Fruit fly (Drosophila melanogaster) whole organism, embryonic: ENCODE data around the gene CG34008.
A peak's percentile ranks its signal among the peaks of the same experiment; 100 is the strongest.

ENCODE experiments used
- Bgb ChIP-seq: fragments of 200-800 bp; sonication (Bioruptor generic); IDR thresholded peaks from 2 replicates; pipeline ENCODE4 v1.3.6; 2022; ENCODE audit warnings: missing biosample characterization, missing genetic modification characterization; ENCODE audit not compliant: partially characterized antibody
- CG10267 ChIP-seq: fragments of 200-800 bp; sonication (Bioruptor generic); optimal IDR thresholded peaks from 2 replicates; lab custom pipeline; 2018; ENCODE audit warnings: missing biosample characterization, mild to moderate bottlenecking, missing genetic modification characterization, moderate library complexity
- CG10654 ChIP-seq: fragments of 200-800 bp; sonication (Bioruptor generic); optimal IDR thresholded peaks from 2 replicates; lab custom pipeline; 2016; ENCODE audit warnings: missing biosample characterization, missing genetic modification characterization
- CG11398 ChIP-seq: fragments of 200-800 bp; sonication (Bioruptor generic); optimal IDR thresholded peaks from 2 replicates; lab custom pipeline; 2016; ENCODE audit warnings: missing biosample characterization, missing genetic modification characterization
- CG12942 ChIP-seq: fragments of 200-800 bp; sonication (Bioruptor generic); optimal IDR thresholded peaks from 3 replicates; lab custom pipeline; 2016; ENCODE audit warnings: missing biosample characterization, missing genetic modification characterization
- CG16779 ChIP-seq: fragments of 200-800 bp; sonication (Bioruptor generic); IDR thresholded peaks from 2 replicates; pipeline ENCODE4 v1.3.6; 2022; ENCODE audit warnings: missing biosample characterization, missing genetic modification characterization
- CG16813 ChIP-seq: fragments of 200-800 bp; sonication (Bioruptor generic); IDR thresholded peaks from 3 replicates; pipeline ENCODE4 v1.3.6; 2022; ENCODE audit warnings: missing biosample characterization, missing genetic modification characterization; ENCODE audit not compliant: partially characterized antibody
- CG31441 ChIP-seq: fragments of 200-800 bp; sonication (Bioruptor generic); IDR thresholded peaks from 2 replicates; pipeline ENCODE4 v1.3.6; 2022; ENCODE audit warnings: missing biosample characterization, missing genetic modification characterization
- CG4282 ChIP-seq: fragments of 200-800 bp; sonication (Bioruptor generic); optimal IDR thresholded peaks from 2 replicates; lab custom pipeline; 2016; ENCODE audit warnings: missing biosample characterization, missing genetic modification characterization
- CG4730 ChIP-seq: fragments of 200-800 bp; sonication (Bioruptor generic); IDR thresholded peaks from 2 replicates; pipeline ENCODE4 v1.3.6; 2022; ENCODE audit warnings: missing biosample characterization, missing genetic modification characterization
- CG6175 ChIP-seq: fragments of 200-800 bp; sonication (Bioruptor generic); IDR thresholded peaks from 3 replicates; pipeline ENCODE4 v1.3.6; 2022; ENCODE audit warnings: missing biosample characterization, missing genetic modification characterization
- CG6854 ChIP-seq: fragments of 200-800 bp; sonication (Bioruptor generic); optimal IDR thresholded peaks from 3 replicates; lab custom pipeline; 2017; ENCODE audit warnings: missing biosample characterization, mild to moderate bottlenecking, missing genetic modification characterization
- CG7556 ChIP-seq: fragments of 200-800 bp; sonication (Bioruptor generic); optimal IDR thresholded peaks from 2 replicates; lab custom pipeline; 2017; ENCODE audit warnings: missing biosample characterization, mild to moderate bottlenecking, missing genetic modification characterization
- CG7928 ChIP-seq: fragments of 200-800 bp; sonication (Bioruptor generic); optimal IDR thresholded peaks from 2 replicates; lab custom pipeline; 2017; ENCODE audit warnings: missing biosample characterization, mild to moderate bottlenecking, missing genetic modification characterization
- CG8924 ChIP-seq: fragments of 200-800 bp; optimal IDR thresholded peaks from 3 replicates; lab custom pipeline; 2019; ENCODE audit warnings: missing biosample characterization, mild to moderate bottlenecking, missing genetic modification characterization, moderate library complexity
- CTCF ChIP-seq: fragments of 200-800 bp; sonication (Bioruptor generic); optimal IDR thresholded peaks from 2 replicates; lab custom pipeline; 2017; ENCODE audit warnings: missing biosample characterization, mild to moderate bottlenecking, missing genetic modification characterization, moderate library complexity
- Chrac-16 ChIP-seq: fragments of 200-800 bp; sonication (Bioruptor generic); optimal IDR thresholded peaks from 3 replicates; lab custom pipeline; 2016; ENCODE audit warnings: missing biosample characterization, missing genetic modification characterization
- CrebB ChIP-seq: fragments of 200-800 bp; sonication (Bioruptor generic); optimal IDR thresholded peaks from 3 replicates; lab custom pipeline; 2018; ENCODE audit warnings: missing biosample characterization, mild to moderate bottlenecking, missing genetic modification characterization
- Dp ChIP-seq: fragments of 200-800 bp; sonication (Bioruptor generic); optimal IDR thresholded peaks from 2 replicates; lab custom pipeline; 2018; ENCODE audit warnings: missing biosample characterization, mild to moderate bottlenecking, missing genetic modification characterization, moderate library complexity
- E2f2 ChIP-seq: fragments of 200-800 bp; sonication (Bioruptor generic); IDR thresholded peaks from 2 replicates; pipeline ENCODE4 v1.3.6; 2022; ENCODE audit warnings: missing biosample characterization, missing genetic modification characterization
- Elba2 ChIP-seq: fragments of 200-800 bp; sonication (Bioruptor generic); optimal IDR thresholded peaks from 3 replicates; lab custom pipeline; 2016; ENCODE audit warnings: missing biosample characterization, missing genetic modification characterization
- Mad ChIP-seq: fragments of 200-800 bp; sonication (Bioruptor generic); optimal IDR thresholded peaks from 2 replicates; lab custom pipeline; 2016; ENCODE audit warnings: missing biosample characterization, missing genetic modification characterization
- NC2α ChIP-seq: fragments of 200-800 bp; sonication (Bioruptor generic); optimal IDR thresholded peaks from 2 replicates; lab custom pipeline; 2016; ENCODE audit warnings: missing biosample characterization, missing genetic modification characterization
- Nf-YB ChIP-seq: fragments of 200-800 bp; sonication (Bioruptor generic); optimal IDR thresholded peaks from 3 replicates; lab custom pipeline; 2019; ENCODE audit warnings: missing biosample characterization, mild to moderate bottlenecking, missing genetic modification characterization, moderate library complexity
- Stat92E ChIP-seq, 3 experiments: fragments of >200 bp in 2 of 3; fragments of 200-800 bp in 1 of 3; sonication (Bioruptor generic) in 1 of 3; optimal IDR thresholded peaks; 2 replicates each; lab custom pipeline; 2017 to 2019; ENCODE audit warnings: missing biosample characterization in 3 of 3, missing genetic modification characterization in 3 of 3, mild to moderate bottlenecking in 1 of 3, moderate library complexity in 1 of 3
- Trl ChIP-seq, 3 experiments: fragments of >200 bp in 2 of 3; fragments of 200-800 bp in 1 of 3; sonication (Bioruptor generic) in 1 of 3; optimal IDR thresholded peaks; 2 replicates in 1 of 3; 3 replicates in 2 of 3; lab custom pipeline; 2016 to 2017; ENCODE audit warnings: missing biosample characterization in 1 of 3, missing genetic modification characterization in 1 of 3
- aop ChIP-seq: fragments of 200-800 bp; sonication (Bioruptor generic); IDR thresholded peaks from 2 replicates; pipeline ENCODE4 v1.3.6; 2022; ENCODE audit warnings: missing biosample characterization, missing genetic modification characterization
- cas ChIP-seq: fragments of 200-800 bp; sonication (Bioruptor generic); IDR thresholded peaks from 2 replicates; pipeline ENCODE4 v1.3.6; 2022; ENCODE audit warnings: missing biosample characterization, missing genetic modification characterization
- chn ChIP-seq: fragments of 200-800 bp; sonication (Bioruptor generic); optimal IDR thresholded peaks from 2 replicates; lab custom pipeline; 2016; ENCODE audit warnings: missing biosample characterization, missing genetic modification characterization
- croc ChIP-seq: fragments of 200-800 bp; sonication (Bioruptor generic); conservative IDR thresholded peaks from 3 replicates; pipeline ENCODE4 v1.3.6; 2022; ENCODE audit warnings: missing biosample characterization, missing genetic modification characterization
- dan ChIP-seq: fragments of 200-800 bp; sonication (Bioruptor generic); IDR thresholded peaks from 2 replicates; pipeline ENCODE4 v1.3.6; 2022; ENCODE audit warnings: missing biosample characterization, missing genetic modification characterization
- disco-r ChIP-seq: fragments of 200-800 bp; sonication (Bioruptor generic); optimal IDR thresholded peaks from 2 replicates; lab custom pipeline; 2016; ENCODE audit warnings: missing biosample characterization, missing genetic modification characterization
- dpn ChIP-seq, 2 experiments: fragments of 200-800 bp; sonication (Bioruptor generic); optimal IDR thresholded peaks; 3 replicates each; lab custom pipeline; 2016; ENCODE audit warnings: missing biosample characterization in 2 of 2, missing genetic modification characterization in 2 of 2
- gcm ChIP-seq: fragments of 200-800 bp; sonication (Bioruptor generic); optimal IDR thresholded peaks from 2 replicates; lab custom pipeline; 2019; ENCODE audit warnings: missing biosample characterization, mild to moderate bottlenecking, missing genetic modification characterization, moderate library complexity
- gsb-n ChIP-seq: fragments of 200-800 bp; sonication (Bioruptor generic); optimal IDR thresholded peaks from 3 replicates; lab custom pipeline; 2018; ENCODE audit warnings: missing biosample characterization, mild to moderate bottlenecking, missing genetic modification characterization
- gt ChIP-seq: fragments of 200-800 bp; sonication (Bioruptor generic); IDR thresholded peaks from 2 replicates; pipeline ENCODE4 v1.3.6; 2022; ENCODE audit warnings: missing biosample characterization, missing genetic modification characterization
- hb ChIP-seq: fragments of 200-800 bp; sonication (Bioruptor generic); IDR thresholded peaks from 3 replicates; pipeline ENCODE4 v1.3.6; 2022; ENCODE audit warnings: missing biosample characterization, missing genetic modification characterization; ENCODE audit not compliant: partially characterized antibody
- jumu ChIP-seq: fragments of 200-800 bp; sonication (Bioruptor generic); optimal IDR thresholded peaks from 3 replicates; lab custom pipeline; 2016; ENCODE audit warnings: missing biosample characterization, missing genetic modification characterization
- kah ChIP-seq: fragments of 200-800 bp; sonication (Bioruptor generic); optimal IDR thresholded peaks from 2 replicates; lab custom pipeline; 2018; ENCODE audit warnings: missing biosample characterization, mild to moderate bottlenecking, missing genetic modification characterization
- mirr ChIP-seq: fragments of 200-800 bp; sonication (Bioruptor generic); optimal IDR thresholded peaks from 3 replicates; lab custom pipeline; 2018; ENCODE audit warnings: missing biosample characterization, mild to moderate bottlenecking, missing genetic modification characterization
- otp ChIP-seq: fragments of 200-800 bp; sonication (Bioruptor generic); IDR thresholded peaks from 3 replicates; pipeline ENCODE4, ENCODE4 v1.3.6; 2022; ENCODE audit warnings: missing biosample characterization, missing genetic modification characterization
- phol ChIP-seq: fragments of 200-800 bp; sonication (Bioruptor generic); optimal IDR thresholded peaks from 3 replicates; lab custom pipeline; 2018; ENCODE audit warnings: missing biosample characterization, mild to moderate bottlenecking, missing genetic modification characterization, moderate library complexity
- run ChIP-seq: fragments of 200-800 bp; sonication (Bioruptor generic); optimal IDR thresholded peaks from 3 replicates; lab custom pipeline; 2018; ENCODE audit warnings: missing biosample characterization, mild to moderate bottlenecking, missing genetic modification characterization
- sima ChIP-seq: fragments of 200-800 bp; sonication (Bioruptor generic); optimal IDR thresholded peaks from 2 replicates; lab custom pipeline; 2016; ENCODE audit warnings: missing biosample characterization, missing genetic modification characterization
- sisA ChIP-seq: fragments of 200-800 bp; sonication (Bioruptor generic); IDR thresholded peaks from 2 replicates; pipeline ENCODE4 v1.3.6; 2022; ENCODE audit warnings: missing biosample characterization, missing genetic modification characterization
- slp2 ChIP-seq: fragments of 200-800 bp; sonication (Bioruptor generic); optimal IDR thresholded peaks from 2 replicates; lab custom pipeline; 2016; ENCODE audit warnings: missing biosample characterization, missing genetic modification characterization
- ssp ChIP-seq: fragments of 200-800 bp; sonication (Bioruptor generic); IDR thresholded peaks from 2 replicates; pipeline ENCODE4 v1.3.6; 2022; ENCODE audit warnings: missing biosample characterization, missing genetic modification characterization
- vvl ChIP-seq: fragments of 200-800 bp; sonication (Bioruptor generic); IDR thresholded peaks from 2 replicates; pipeline ENCODE4 v1.3.6; 2022; ENCODE audit warnings: missing biosample characterization, missing genetic modification characterization
- yki ChIP-seq: fragments of >200 bp; optimal IDR thresholded peaks from 3 replicates; lab custom pipeline; 2018
- zen ChIP-seq: fragments of 200-800 bp; sonication (Bioruptor generic); optimal IDR thresholded peaks from 3 replicates; lab custom pipeline; 2018; ENCODE audit warnings: missing biosample characterization, mild to moderate bottlenecking, missing genetic modification characterization, moderate library complexity

CG34008 gene

DNA sequence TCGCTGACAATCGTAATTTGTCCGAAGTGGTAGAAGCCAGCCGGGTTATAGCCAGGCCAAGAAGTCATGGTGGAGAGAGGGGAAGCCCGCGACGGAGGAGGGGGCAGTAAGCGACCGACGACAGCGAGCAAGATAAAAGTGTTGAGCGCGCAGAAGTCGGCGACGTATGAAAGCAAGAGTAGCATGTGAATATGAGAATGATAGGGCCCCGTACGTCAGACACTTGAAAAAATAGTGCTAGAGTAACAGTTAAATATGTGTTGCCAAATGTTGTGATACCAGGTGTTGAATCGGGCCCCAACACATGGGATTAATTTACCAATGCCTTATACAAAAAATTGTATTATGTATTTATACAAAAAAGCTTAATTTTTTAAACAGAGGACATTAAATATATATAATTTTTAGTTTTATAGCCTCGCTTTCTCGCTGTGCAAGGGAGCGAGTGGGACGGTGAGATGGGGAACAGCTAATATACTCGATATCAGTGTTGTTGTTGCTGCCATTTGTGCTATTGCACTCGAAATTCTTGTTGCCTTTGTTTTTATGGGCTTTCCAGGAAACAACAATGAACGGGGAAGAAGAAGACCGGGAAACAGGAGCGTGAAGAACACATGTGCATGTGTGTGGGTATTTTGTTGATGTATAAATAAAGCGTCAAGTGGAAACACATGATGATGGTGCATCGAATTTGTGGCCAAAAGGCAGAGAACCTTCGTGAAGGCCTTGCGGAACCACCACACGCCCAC is 31.3 kb downstream of the CG34008 start (continued):
- TF ChIP-seq slp2 (GFP tag; lab: Kevin White, UChicago) (no peak), Bgb (GFP tag; lab: Robert Waterston, UW) (peak; percentile 35; the same call in 1 of the 2 replicates), dan (GFP tag; lab: Robert Waterston, UW) (peak; percentile 62; the same call in 1 of the 2 replicates), CTCF (no peak), chn (GFP tag; lab: Kevin White, UChicago) (peak; percentile 55), Elba2 (no peak), CG16813 (GFP tag; lab: Robert Waterston, UW) (no peak), CG8924 (tag; lab: Kevin White, UChicago) (peak; percentile 86), hb (GFP tag; lab: Robert Waterston, UW) (no peak), ssp (GFP tag; lab: Robert Waterston, UW) (peak; percentile 71), CG31441 (GFP tag; lab: Robert Waterston, UW) (peak; percentile 86), E2f2 (GFP tag; lab: Robert Waterston, UW) (peak; percentile 42; the same call in 1 of the 2 replicates), sima (GFP tag; lab: Kevin White, UChicago) (no peak), Dp (GFP tag; lab: Kevin White, UChicago) (no peak), Stat92E (GFP tag; optimal IDR thresholded peaks at IDR 0.05; lab: Kevin White, UChicago) (peak in 1 of 3 experiments; percentile 100), gt (peak; percentile 40; the same call in 1 of the 2 replicates), CG6175 (GFP tag; lab: Robert Waterston, UW) (peak; percentile 64; the same call in 1 of the 3 replicates), zen (tag; lab: Kevin White, UChicago) (peak; percentile 64), disco-r (no peak), cas (GFP tag; lab: Robert Waterston, UW) (peak; percentile 25; the same call in 1 of the 2 replicates), CG7928 (peak; percentile 27), aop (GFP tag; lab: Robert Waterston, UW) (no peak), Mad (GFP tag; lab: Kevin White, UChicago) (peak; percentile 46), vvl (GFP tag; lab: Robert Waterston, UW) (peak; percentile 90), CrebB (tag; lab: Kevin White, UChicago) (peak; percentile 48), CG10654 (GFP tag; lab: Kevin White, UChicago) (peak; percentile 84), CG4282 (GFP tag; lab: Kevin White, UChicago) (no peak), Trl (optimal IDR thresholded peaks at IDR 0.05; lab: Kevin White, UChicago) (no peak), Trl (GFP tag; optimal IDR thresholded peaks at IDR 0.05; lab: Kevin White, UChicago) (no peak), CG6854 (GFP tag; lab: Kevin White, UChicago) (peak; percentile 76), run (tag; lab: Kevin White, UChicago) (peak; percentile 41), CG4730 (GFP tag; lab: Robert Waterston, UW) (peak; percentile 81), croc (GFP tag; lab: Robert Waterston, UW) (peak; percentile 79), kah (GFP tag; lab: Kevin White, UChicago) (peak; percentile 61), sisA (GFP tag; lab: Robert Waterston, UW) (peak; percentile 85), yki (no peak), NC2α (GFP tag; lab: Kevin White, UChicago) (no peak), CG11398 (GFP tag; lab: Kevin White, UChicago) (no peak), dpn (GFP tag; optimal IDR thresholded peaks at IDR 0.05; lab: Kevin White, UChicago) (peak; percentile 20 to 78), jumu (GFP tag; lab: Kevin White, UChicago) (no peak), Nf-YB (GFP tag; lab: Kevin White, UChicago) (peak; percentile 54), otp (GFP tag; lab: Robert Waterston, UW) (peak; percentile 77), CG12942 (GFP tag; lab: Kevin White, UChicago) (peak; percentile 70), phol (tag; lab: Kevin White, UChicago) (peak; percentile 90), mirr (peak; percentile 93), CG7556 (peak; percentile 77), Chrac-16 (peak; percentile 70), gsb-n (peak; percentile 71), CG10267 (tag; lab: Kevin White, UChicago) (peak; percentile 83), CG16779 (GFP tag; lab: Robert Waterston, UW) (peak; percentile 43; the same call in 1 of the 2 replicates), gcm (GFP tag; lab: Kevin White, UChicago) (peak; percentile 85)
